Fruit fly (Drosophila melanogaster) whole organism, embryonic: Measurements from ENCODE around the gene CG42751.

Experiments
- Asciz ChIP-seq: fragments of 200-800 bp; sonication (Bioruptor generic); optimal IDR thresholded peaks from 2 replicates; lab custom pipeline; 2017; ENCODE audit warnings: missing biosample characterization, mild to moderate bottlenecking, missing genetic modification characterization, missing genetic modification reagents
- Blimp-1 ChIP-seq: fragments of 200-800 bp; sonication (Bioruptor generic); optimal IDR thresholded peaks from 3 replicates; lab custom pipeline; 2018; ENCODE audit warnings: missing biosample characterization, missing genetic modification characterization, mild to moderate bottlenecking, moderate library complexity, missing genetic modification reagents
- C15 ChIP-seq: fragments of 200-800 bp; sonication (Bioruptor generic); IDR thresholded peaks from 3 replicates; pipeline ENCODE4 v1.3.6; 2022; ENCODE audit warnings: missing biosample characterization, missing genetic modification characterization
- CG11093 ChIP-seq: fragments of 200-800 bp; sonication (Bioruptor generic); IDR thresholded peaks from 3 replicates; pipeline ENCODE4 v1.3.6; 2022; ENCODE audit warnings: missing biosample characterization, missing genetic modification characterization
- CG12155 ChIP-seq: fragments of 200-800 bp; sonication (Bioruptor generic); optimal IDR thresholded peaks from 3 replicates; lab custom pipeline; 2016; ENCODE audit warnings: missing biosample characterization, missing genetic modification characterization
- CG13287 ChIP-seq: fragments of 200-800 bp; sonication (Bioruptor generic); IDR thresholded peaks from 2 replicates; pipeline ENCODE4 v1.3.6; 2022; ENCODE audit warnings: missing biosample characterization, missing genetic modification characterization; ENCODE audit not compliant: partially characterized antibody
- CG14050 ChIP-seq: fragments of 200-800 bp; sonication (Bioruptor generic); IDR thresholded peaks from 3 replicates; pipeline ENCODE4 v1.3.6; 2022; ENCODE audit warnings: missing biosample characterization, missing genetic modification characterization
- CG14441 ChIP-seq: fragments of 200-800 bp; sonication (Bioruptor generic); IDR thresholded peaks from 2 replicates; pipeline ENCODE4 v1.3.6; 2022; ENCODE audit warnings: missing biosample characterization, missing genetic modification characterization
- CG15696 ChIP-seq: fragments of 200-800 bp; sonication (Bioruptor generic); optimal IDR thresholded peaks from 2 replicates; lab custom pipeline; 2019; ENCODE audit warnings: missing biosample characterization, mild to moderate bottlenecking, missing genetic modification characterization, moderate library complexity
- CG16815 ChIP-seq: fragments of 200-800 bp; sonication (Bioruptor generic); optimal IDR thresholded peaks from 3 replicates; lab custom pipeline; 2017; ENCODE audit warnings: missing biosample characterization, mild to moderate bottlenecking, missing genetic modification characterization
- CG31365 ChIP-seq: fragments of 200-800 bp; sonication (Bioruptor generic); optimal IDR thresholded peaks from 2 replicates; lab custom pipeline; 2018; ENCODE audit warnings: missing biosample characterization, mild to moderate bottlenecking, missing genetic modification characterization
- CG5953 ChIP-seq: fragments of 200-800 bp; sonication (Bioruptor generic); IDR thresholded peaks from 2 replicates; pipeline ENCODE4 v1.3.6; 2022; ENCODE audit warnings: missing biosample characterization, missing genetic modification characterization
- CG6791 ChIP-seq: fragments of 200-800 bp; sonication (Bioruptor generic); IDR thresholded peaks from 3 replicates; pipeline ENCODE4 v1.3.6; 2022; ENCODE audit warnings: missing biosample characterization, missing genetic modification characterization; ENCODE audit not compliant: partially characterized antibody
- CG7271 ChIP-seq: fragments of 200-800 bp; sonication (Bioruptor generic); optimal IDR thresholded peaks from 2 replicates; lab custom pipeline; 2018; ENCODE audit warnings: missing biosample characterization, mild to moderate bottlenecking, missing genetic modification characterization, moderate library complexity
- CG7745 ChIP-seq: fragments of 200-800 bp; sonication (Bioruptor generic); optimal IDR thresholded peaks from 2 replicates; lab custom pipeline; 2018; ENCODE audit warnings: missing biosample characterization, mild to moderate bottlenecking, missing genetic modification characterization, moderate library complexity
- CG8478 ChIP-seq: fragments of >200 bp; optimal IDR thresholded peaks from 2 replicates; lab custom pipeline; 2018
- CG8765 ChIP-seq: fragments of 200-800 bp; sonication (Bioruptor generic); IDR thresholded peaks from 2 replicates; pipeline ENCODE4 v1.3.6; 2022; ENCODE audit warnings: missing biosample characterization, missing genetic modification characterization
- Deaf1 ChIP-seq: fragments of 200-800 bp; optimal IDR thresholded peaks from 3 replicates; lab custom pipeline; 2019; ENCODE audit warnings: missing biosample characterization, mild to moderate bottlenecking, missing genetic modification characterization, moderate library complexity
- Elba2 ChIP-seq: fragments of 200-800 bp; sonication (Bioruptor generic); optimal IDR thresholded peaks from 3 replicates; lab custom pipeline; 2016; ENCODE audit warnings: missing biosample characterization, missing genetic modification characterization
- Fer2 ChIP-seq: fragments of 200-800 bp; sonication (Bioruptor generic); optimal IDR thresholded peaks from 2 replicates; lab custom pipeline; 2018; ENCODE audit warnings: missing biosample characterization, mild to moderate bottlenecking, missing genetic modification characterization, moderate library complexity
- HHEX ChIP-seq: fragments of 200-800 bp; sonication (Bioruptor generic); optimal IDR thresholded peaks from 3 replicates; lab custom pipeline; 2017; ENCODE audit warnings: missing biosample characterization, mild to moderate bottlenecking, missing genetic modification characterization, missing genetic modification reagents
- HLH54F ChIP-seq: fragments of 200-800 bp; sonication (Bioruptor generic); optimal IDR thresholded peaks from 3 replicates; lab custom pipeline; 2016; ENCODE audit warnings: missing biosample characterization, missing genetic modification characterization
- Hey ChIP-seq: fragments of 200-800 bp; sonication (Bioruptor generic); optimal IDR thresholded peaks from 3 replicates; lab custom pipeline; 2018; ENCODE audit warnings: missing biosample characterization, mild to moderate bottlenecking, missing genetic modification characterization
- Hr78 ChIP-seq, 2 experiments: fragments of 200-800 bp in 1 of 2; fragments of >200 bp in 1 of 2; sonication (Bioruptor generic) in 1 of 2; optimal IDR thresholded peaks; 2 replicates each; lab custom pipeline; 2017 to 2019; ENCODE audit warnings: missing biosample characterization in 2 of 2, missing genetic modification characterization in 2 of 2, mild to moderate bottlenecking in 1 of 2, moderate library complexity in 1 of 2
- Lhr ChIP-seq: fragments of 200-800 bp; sonication (Bioruptor generic); optimal IDR thresholded peaks from 3 replicates; lab custom pipeline; 2017; ENCODE audit warnings: mild to moderate bottlenecking, missing biosample characterization, missing genetic modification reagents, missing genetic modification characterization
- Mad ChIP-seq: fragments of 200-800 bp; sonication (Bioruptor generic); optimal IDR thresholded peaks from 2 replicates; lab custom pipeline; 2016; ENCODE audit warnings: missing biosample characterization, missing genetic modification characterization
- Meics ChIP-seq: fragments of 200-800 bp; sonication (Bioruptor generic); optimal IDR thresholded peaks from 2 replicates; lab custom pipeline; 2017; ENCODE audit warnings: missing biosample characterization, mild to moderate bottlenecking, missing genetic modification characterization
- NC2β ChIP-seq: fragments of 200-800 bp; sonication (Bioruptor generic); optimal IDR thresholded peaks from 2 replicates; lab custom pipeline; 2016; ENCODE audit warnings: missing biosample characterization, missing genetic modification characterization
- Sox100B ChIP-seq: fragments of 200-800 bp; sonication (Bioruptor generic); optimal IDR thresholded peaks from 3 replicates; lab custom pipeline; 2018; ENCODE audit warnings: missing biosample characterization, mild to moderate bottlenecking, missing genetic modification characterization
- Sry-δ ChIP-seq: fragments of 200-800 bp; sonication (Bioruptor generic); optimal IDR thresholded peaks from 2 replicates; lab custom pipeline; 2016; ENCODE audit warnings: missing biosample characterization, missing genetic modification characterization
- Xbp1 ChIP-seq: fragments of 200-800 bp; sonication (Bioruptor generic); optimal IDR thresholded peaks from 3 replicates; lab custom pipeline; 2016; ENCODE audit warnings: missing biosample characterization, mild to moderate bottlenecking, missing genetic modification characterization
- ase ChIP-seq: fragments of 200-800 bp; sonication (Bioruptor generic); IDR thresholded peaks from 3 replicates; pipeline ENCODE4 v1.3.6; 2022; ENCODE audit warnings: missing biosample characterization, missing genetic modification characterization
- ato ChIP-seq: fragments of 200-800 bp; sonication (Bioruptor generic); IDR thresholded peaks from 2 replicates; pipeline ENCODE4 v1.3.6; 2022; ENCODE audit warnings: missing biosample characterization, missing genetic modification characterization; ENCODE audit not compliant: partially characterized antibody
- bigmax ChIP-seq: fragments of 200-800 bp; sonication (Bioruptor generic); optimal IDR thresholded peaks from 2 replicates; lab custom pipeline; 2018; ENCODE audit warnings: missing biosample characterization, mild to moderate bottlenecking, missing genetic modification characterization
- croc ChIP-seq: fragments of 200-800 bp; sonication (Bioruptor generic); conservative IDR thresholded peaks from 3 replicates; pipeline ENCODE4 v1.3.6; 2022; ENCODE audit warnings: missing biosample characterization, missing genetic modification characterization
- dati ChIP-seq: fragments of 200-800 bp; sonication (Bioruptor generic); IDR thresholded peaks from 2 replicates; pipeline ENCODE4 v1.3.6; 2022; ENCODE audit warnings: missing biosample characterization, missing genetic modification characterization
- disco-r ChIP-seq: fragments of 200-800 bp; sonication (Bioruptor generic); optimal IDR thresholded peaks from 2 replicates; lab custom pipeline; 2016; ENCODE audit warnings: missing biosample characterization, missing genetic modification characterization
- ewg ChIP-seq: fragments of 200-800 bp; sonication (Bioruptor generic); optimal IDR thresholded peaks from 3 replicates; lab custom pipeline; 2017; ENCODE audit warnings: mild to moderate bottlenecking, missing biosample characterization, missing genetic modification reagents, missing genetic modification characterization
- exex ChIP-seq: fragments of 200-800 bp; sonication (Bioruptor generic); optimal IDR thresholded peaks from 4 replicates; lab custom pipeline; 2018; ENCODE audit warnings: missing biosample characterization, mild to moderate bottlenecking, missing genetic modification characterization, moderate library complexity
- fd102C ChIP-seq: fragments of 200-800 bp; sonication (Bioruptor generic); optimal IDR thresholded peaks from 2 replicates; lab custom pipeline; 2018; ENCODE audit warnings: missing biosample characterization, mild to moderate bottlenecking, missing genetic modification characterization, moderate library complexity
- gsb-n ChIP-seq: fragments of 200-800 bp; sonication (Bioruptor generic); optimal IDR thresholded peaks from 3 replicates; lab custom pipeline; 2018; ENCODE audit warnings: missing biosample characterization, mild to moderate bottlenecking, missing genetic modification characterization
- gt ChIP-seq: fragments of 200-800 bp; sonication (Bioruptor generic); IDR thresholded peaks from 2 replicates; pipeline ENCODE4 v1.3.6; 2022; ENCODE audit warnings: missing biosample characterization, missing genetic modification characterization
- nerfin-2 ChIP-seq: fragments of 200-800 bp; sonication (Bioruptor generic); IDR thresholded peaks from 2 replicates; pipeline ENCODE4 v1.3.6; 2022; ENCODE audit warnings: missing biosample characterization, missing genetic modification characterization; ENCODE audit not compliant: partially characterized antibody
- oc ChIP-seq: fragments of 200-800 bp; sonication (Bioruptor generic); optimal IDR thresholded peaks from 2 replicates; lab custom pipeline; 2018; ENCODE audit warnings: missing biosample characterization, mild to moderate bottlenecking, missing genetic modification characterization, moderate library complexity
- pb ChIP-seq: fragments of 200-800 bp; sonication (Bioruptor generic); optimal IDR thresholded peaks from 3 replicates; lab custom pipeline; 2016; ENCODE audit warnings: missing biosample characterization, missing genetic modification characterization
- psq ChIP-seq: fragments of 200-800 bp; sonication (Bioruptor generic); optimal IDR thresholded peaks from 2 replicates; lab custom pipeline; 2017; ENCODE audit warnings: missing biosample characterization, missing genetic modification characterization
- ranshi ChIP-seq: fragments of 200-800 bp; sonication (Bioruptor generic); IDR thresholded peaks from 2 replicates; pipeline ENCODE4 v1.3.6; 2022; ENCODE audit warnings: missing biosample characterization, missing genetic modification characterization
- row ChIP-seq: fragments of 200-800 bp; sonication (Bioruptor generic); IDR thresholded peaks from 3 replicates; pipeline ENCODE4 v1.3.6; 2022; ENCODE audit warnings: missing biosample characterization, missing genetic modification characterization
- slbo ChIP-seq: fragments of 200-800 bp; sonication (Bioruptor generic); IDR thresholded peaks from 2 replicates; pipeline ENCODE4 v1.3.6; 2022; ENCODE audit warnings: missing biosample characterization, missing genetic modification characterization
- tgo ChIP-seq: fragments of 200-800 bp; sonication (Bioruptor generic); IDR thresholded peaks from 3 replicates; pipeline ENCODE4 v1.3.6; 2022; ENCODE audit warnings: missing biosample characterization, missing genetic modification characterization
- z ChIP-seq: fragments of 200-800 bp; sonication (Bioruptor generic); IDR thresholded peaks from 3 replicates; pipeline ENCODE4 v1.3.6; 2022; ENCODE audit warnings: missing biosample characterization, missing genetic modification characterization

Gene CG42751

dm6 chr2L:11813665-11814087 is 39.6 kb upstream of the CG42751 start, which contains the start of gene CycY (continued):
- no peak for TF ChIP-seq CG16815 (GFP tag; lab: Kevin White, UChicago)
- TF ChIP-seq croc (GFP tag; lab: Robert Waterston, UW) = no peak
- TF ChIP-seq CG15696 = peak; percentile 15
- no peak for TF ChIP-seq Deaf1 (tag; lab: Kevin White, UChicago)
- no peak for TF ChIP-seq bigmax
- no peak for TF ChIP-seq tgo (GFP tag; lab: Robert Waterston, UW)
- TF ChIP-seq z (GFP tag; lab: Robert Waterston, UW) = no peak
- TF ChIP-seq CG12155 = peak; percentile 17
- TF ChIP-seq ato (GFP tag; lab: Robert Waterston, UW) = 0 out of 2 replicates have a peak, but pooled peaks have one; percentile 35
- TF ChIP-seq CG7271 (tag; lab: Kevin White, UChicago) = no peak
- TF ChIP-seq disco-r (GFP tag; lab: Kevin White, UChicago) = no peak
- no peak for TF ChIP-seq CG8478 (lab: Kevin White, UChicago)
- no peak for TF ChIP-seq fd102C (GFP tag; lab: Kevin White, UChicago)
- TF ChIP-seq Meics = no peak
- TF ChIP-seq CG13287 (GFP tag; lab: Robert Waterston, UW) = peak; percentile 80
- peak; percentile 19 for TF ChIP-seq Blimp-1 (GFP tag; lab: Kevin White, UChicago)
- TF ChIP-seq CG5953 = no peak
- no peak for TF ChIP-seq ewg (GFP tag; lab: Kevin White, UChicago)
- no peak for TF ChIP-seq CG11093 (GFP tag; lab: Robert Waterston, UW)
- no peak for TF ChIP-seq HHEX (GFP tag; lab: Kevin White, UChicago)
- TF ChIP-seq dati (GFP tag; lab: Robert Waterston, UW) = no peak
- no peak for TF ChIP-seq oc (tag; lab: Kevin White, UChicago)
- TF ChIP-seq CG6791 (GFP tag; lab: Robert Waterston, UW) = 0 out of 3 replicates have a peak, but pooled peaks have one; percentile 39
- TF ChIP-seq ranshi = no peak
- TF ChIP-seq psq (GFP tag; lab: Kevin White, UChicago) = no peak
- no peak for TF ChIP-seq CG14441 (GFP tag; lab: Robert Waterston, UW)
- TF ChIP-seq Sry-δ (GFP tag; lab: Kevin White, UChicago) = peak; percentile 59
- no peak for TF ChIP-seq NC2β
- TF ChIP-seq gt (GFP tag; lab: Robert Waterston, UW) = no peak
- TF ChIP-seq CG31365 (tag; lab: Kevin White, UChicago) = no peak
- no peak for TF ChIP-seq ase (GFP tag; lab: Robert Waterston, UW)
- TF ChIP-seq Hey (tag; lab: Kevin White, UChicago) = no peak
- TF ChIP-seq HLH54F (GFP tag; lab: Kevin White, UChicago) = no peak
- TF ChIP-seq Lhr (GFP tag; lab: Kevin White, UChicago) = peak; percentile 78
- no peak for TF ChIP-seq Mad
- TF ChIP-seq Elba2 (GFP tag; lab: Kevin White, UChicago) = no peak
- TF ChIP-seq exex (tag; lab: Kevin White, UChicago) = no peak
- TF ChIP-seq C15 (GFP tag; lab: Robert Waterston, UW) = no peak
- 0 out of 2 replicates have a peak, but pooled peaks have one; percentile 46 for TF ChIP-seq nerfin-2 (GFP tag; lab: Robert Waterston, UW)
- TF ChIP-seq pb (GFP tag; lab: Kevin White, UChicago) = no peak
- TF ChIP-seq CG7745 (tag; lab: Kevin White, UChicago) = no peak
- TF ChIP-seq gsb-n = peak; percentile 38
- TF ChIP-seq row = peak; percentile 24; the same call in 1 of the 3 replicates
- TF ChIP-seq Sox100B (GFP tag; lab: Kevin White, UChicago) = no peak
- no peak for TF ChIP-seq Asciz (GFP tag; lab: Kevin White, UChicago)
- TF ChIP-seq slbo (GFP tag; lab: Robert Waterston, UW) = no peak; the same call in 1 of the 2 replicates
- TF ChIP-seq CG8765 = no peak
- peak; percentile 34 for TF ChIP-seq Xbp1
- TF ChIP-seq CG14050 (GFP tag; lab: Robert Waterston, UW) = no peak
- no peak for TF ChIP-seq Hr78 (GFP tag; optimal IDR thresholded peaks at IDR 0.05; lab: Kevin White, UChicago)
- no peak for TF ChIP-seq Fer2 (tag; lab: Kevin White, UChicago)
